Worm (Caenorhabditis elegans) whole organism, L4/young adult: Measurements from ENCODE around the gene Y39B6A.33.

Source experiments
- W03F9.2 ChIP-seq: fragments of 150-350 bp; optimal IDR thresholded peaks from 2 replicates; lab custom pipeline; 2014; ENCODE audit warnings: missing biosample characterization, missing genetic modification characterization
- him-1 ChIP-seq: sonication (generic microtip); optimal IDR thresholded peaks from 2 replicates; lab custom pipeline; 2016; ENCODE audit warnings: missing genotype, missing genetic modification reagents, missing genetic modification characterization, missing compliant biosample characterization

ce11 chrV:19049140-19050092 lies 47.7 kb downstream of the Y39B6A.33 start:
- TF ChIP-seq him-1 = no peak
- no peak for TF ChIP-seq W03F9.2
